Fruit fly (Drosophila melanogaster) whole organism, pupa: ENCODE measurements around the gene Fpgs1.

Experiments used
- CG10348 ChIP-seq: fragments of 200-800 bp; sonication (Bioruptor generic); IDR thresholded peaks from 2 replicates; pipeline ENCODE4 v1.3.6; 2022; ENCODE audit warnings: missing biosample characterization, missing genetic modification characterization
- CG14655 ChIP-seq: fragments of 200-800 bp; sonication (Bioruptor generic); optimal IDR thresholded peaks from 3 replicates; lab custom pipeline; 2017; ENCODE audit warnings: mild to moderate bottlenecking, missing biosample characterization, missing genetic modification reagents, missing genetic modification characterization
- D1 ChIP-seq: fragments of 200-800 bp; sonication (Bioruptor generic); optimal IDR thresholded peaks from 2 replicates; lab custom pipeline; 2018; ENCODE audit warnings: missing biosample characterization, mild to moderate bottlenecking, missing genetic modification characterization, moderate library complexity
- EcR ChIP-seq: fragments of 200-800 bp; sonication (Bioruptor generic); optimal IDR thresholded peaks from 3 replicates; lab custom pipeline; 2019; ENCODE audit warnings: missing biosample characterization, missing genetic modification characterization, mild to moderate bottlenecking, moderate library complexity, missing genetic modification reagents
- Ets98B ChIP-seq: fragments of 200-800 bp; sonication (Bioruptor generic); IDR thresholded peaks from 2 replicates; pipeline ENCODE4 v1.3.6; 2022; ENCODE audit warnings: missing biosample characterization, missing genetic modification characterization
- fd96Ca ChIP-seq: fragments of 200-800 bp; sonication (Bioruptor generic); IDR thresholded peaks from 3 replicates; pipeline ENCODE4 v1.3.6; 2022; ENCODE audit warnings: missing biosample characterization, missing genetic modification characterization
- rn ChIP-seq: fragments of 200-800 bp; sonication (Bioruptor generic); IDR thresholded peaks from 2 replicates; pipeline ENCODE4 v1.3.6; 2022; ENCODE audit warnings: missing biosample characterization, missing genetic modification characterization

DNA sequence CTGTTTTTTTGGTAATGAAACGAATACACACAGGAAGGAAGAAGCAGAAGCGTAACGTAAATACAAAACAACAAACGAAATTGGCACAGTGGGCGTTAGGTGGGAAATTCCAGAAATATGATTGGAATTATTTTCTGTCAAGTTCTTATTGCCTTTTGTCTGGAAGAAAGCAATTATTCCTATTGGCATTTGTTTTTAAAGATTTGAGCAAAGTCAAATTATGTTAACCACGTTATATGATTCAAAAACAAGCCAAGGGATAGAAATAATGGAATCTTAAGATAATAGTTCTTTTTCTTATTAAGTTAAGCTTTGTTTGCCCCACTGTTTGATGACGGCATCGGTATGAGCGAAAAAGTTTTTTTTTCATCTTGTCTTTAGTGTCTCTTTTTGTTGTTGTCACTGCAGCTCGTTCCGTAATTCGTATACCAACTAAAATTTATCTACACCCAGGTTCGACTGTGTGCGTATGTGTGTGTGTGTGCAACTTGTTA lies 32.1 kb upstream of the Fpgs1 start:
- TF ChIP-seq D1 (tag; lab: Kevin White, UChicago) (peak; percentile 94), CG10348 (GFP tag; lab: Robert Waterston, UW) (peak; percentile 89), EcR (GFP tag; lab: Kevin White, UChicago) (no peak), fd96Ca (GFP tag; lab: Robert Waterston, UW) (peak; percentile 90), Ets98B (GFP tag; lab: Robert Waterston, UW) (peak; percentile 91), rn (peak; percentile 94), CG14655 (GFP tag; lab: Kevin White, UChicago) (peak; percentile 98)
